Fruit fly (Drosophila melanogaster): ENCODE data around the gene Cdc27.

Cdc27 gene

DNA sequence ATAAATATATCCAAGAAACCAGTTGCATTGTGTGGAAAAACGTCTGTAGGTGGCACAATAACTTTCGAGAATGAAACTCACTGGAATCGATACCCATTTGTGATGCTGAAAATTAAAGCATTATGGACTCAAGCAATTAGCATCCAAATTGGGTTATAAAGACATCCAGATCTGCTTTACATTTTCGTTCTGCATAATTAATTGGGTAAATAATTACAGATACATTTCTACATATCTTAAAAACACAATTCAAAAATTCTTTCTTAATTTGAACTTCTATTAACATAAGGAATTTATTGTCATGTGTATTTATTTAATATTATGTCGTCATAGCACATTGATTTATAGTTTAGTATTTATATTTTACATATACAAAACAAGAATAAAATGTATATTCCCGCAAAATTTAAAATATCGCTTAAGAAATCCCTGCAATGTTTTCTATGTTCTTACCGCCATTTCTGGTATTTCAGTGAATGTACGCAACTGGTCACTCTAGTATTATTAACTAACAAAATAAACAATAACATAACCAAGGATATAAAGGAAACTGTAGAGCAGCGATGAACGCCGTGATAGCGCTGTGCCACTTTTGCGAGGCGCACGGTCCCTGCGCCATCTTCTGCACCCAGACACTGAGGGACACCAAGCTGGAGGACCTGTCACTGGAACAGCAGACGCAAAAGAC, 10.9 kb downstream of the Cdc27 start, which contains the start of the genes CG14829 and BHD:
Gene CG14829 (minus strand): TSS at position 51 of the 688 bp plus-strand sequence.
Gene BHD (plus strand): TSS at position 471 of the 688 bp plus-strand sequence.
- TF ChIP-seq Hr83 (GFP tag; optimal IDR thresholded peaks at IDR 0.05; ENCODE audit: poor library complexity, severe bottlenecking): no peak
- peak; percentile 57 for TF ChIP-seq Myc (optimal IDR thresholded peaks at IDR 0.05)
- TF ChIP-seq Rel (GFP tag; optimal IDR thresholded peaks at IDR 0.05): no peak
- TF ChIP-seq Rel (tag; optimal IDR thresholded peaks at IDR 0.05): peak; percentile 95
- TF ChIP-seq CG9705 (GFP tag; optimal IDR thresholded peaks at IDR 0.05): no peak

DNA sequence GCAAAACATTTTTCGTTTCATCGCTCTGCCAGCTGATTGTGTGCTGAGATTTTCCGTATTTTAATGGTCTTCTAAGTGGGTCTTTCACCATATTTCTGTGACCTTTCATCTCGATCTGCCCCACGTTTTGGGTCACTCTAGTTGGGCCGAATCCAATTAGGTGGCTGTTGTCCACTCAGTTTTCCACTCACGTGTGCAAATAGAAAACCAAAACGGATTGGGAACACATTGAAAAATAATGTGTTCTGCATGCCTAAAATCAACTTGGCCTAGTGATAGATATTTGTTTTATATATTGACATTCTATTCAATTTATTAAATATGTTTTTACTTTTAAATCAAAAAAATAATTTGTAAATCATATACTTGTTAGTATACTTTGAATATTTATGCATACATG, 14.9 kb downstream of the Cdc27 start, which contains the start of gene CG14826:
Gene CG14826 (plus strand): TSS at position 301 of the 400 bp plus-strand sequence.
- TF ChIP-seq Hr83 (GFP tag; optimal IDR thresholded peaks at IDR 0.05; ENCODE audit: poor library complexity, severe bottlenecking): no peak
- TF ChIP-seq sv (GFP tag; optimal IDR thresholded peaks at IDR 0.05): no peak
- TF ChIP-seq dl (GFP tag; optimal IDR thresholded peaks at IDR 0.05; ENCODE audit: insufficient read depth in 1 of 2, partially characterized antibody in 2 of 2): no peak
- no peak for TF ChIP-seq HLH106 (tag; optimal IDR thresholded peaks at IDR 0.05)
- no peak for TF ChIP-seq dsf (GFP tag; optimal IDR thresholded peaks at IDR 0.05; ENCODE audit: borderline replicate concordance)
- TF ChIP-seq tai (GFP tag; optimal IDR thresholded peaks at IDR 0.05): no peak
- TF ChIP-seq Vsx2 (GFP tag; optimal IDR thresholded peaks at IDR 0.05; ENCODE audit: partially characterized antibody): no peak
- no peak for TF ChIP-seq CG9705 (GFP tag; optimal IDR thresholded peaks at IDR 0.05)
- no peak for TF ChIP-seq Myc (optimal IDR thresholded peaks at IDR 0.05)
- TF ChIP-seq Jra (GFP tag; optimal IDR thresholded peaks at IDR 0.05): no peak
- no peak for TF ChIP-seq GATAd (GFP tag; optimal IDR thresholded peaks at IDR 0.05)
- no peak for TF ChIP-seq ey (GFP tag; optimal IDR thresholded peaks at IDR 0.05)
- TF ChIP-seq jim (GFP tag; optimal IDR thresholded peaks at IDR 0.05): no peak
- TF ChIP-seq Hr78 (GFP tag; optimal IDR thresholded peaks at IDR 0.05): no peak
- no peak for TF ChIP-seq sage (GFP tag; optimal IDR thresholded peaks at IDR 0.05)
- TF ChIP-seq CrebA (GFP tag; optimal IDR thresholded peaks at IDR 0.05; ENCODE audit: borderline replicate concordance): no peak
- no peak for TF ChIP-seq OdsH (GFP tag; optimal IDR thresholded peaks at IDR 0.05)
- no peak for TF ChIP-seq CG32264 (GFP tag; optimal IDR thresholded peaks at IDR 0.05)
- TF ChIP-seq psq (GFP tag; optimal IDR thresholded peaks at IDR 0.05): no peak
- TF ChIP-seq h (GFP tag; optimal IDR thresholded peaks at IDR 0.05): no peak
